Fruit fly (Drosophila melanogaster): ENCODE data around the gene IP3K2.

IP3K2 gene

dm6 chrX:13275139-13275538, 28.3 kb upstream of the IP3K2 start (continued):
- TF ChIP-seq CG18262 (tag; optimal IDR thresholded peaks at IDR 0.05): peak; percentile 69
- peak; percentile 49 for TF ChIP-seq CG4424 (GFP tag; optimal IDR thresholded peaks at IDR 0.05)
- TF ChIP-seq fd96Cb (tag; optimal IDR thresholded peaks at IDR 0.05): peak; percentile 50
- TF ChIP-seq CG15601 (tag; optimal IDR thresholded peaks at IDR 0.05): peak; percentile 29
- no peak for TF ChIP-seq crc (GFP tag; optimal IDR thresholded peaks at IDR 0.05)
- no peak for TF ChIP-seq Awh (GFP tag; IDR thresholded peaks at IDR 0.05)
- peak; percentile 52; the same call in 1 of the 2 replicates for TF ChIP-seq CG31441 (GFP tag; IDR thresholded peaks at IDR 0.05)
- TF ChIP-seq CG34376 (GFP tag; optimal IDR thresholded peaks at IDR 0.05): no peak
- TF ChIP-seq CG17912 (GFP tag; optimal IDR thresholded peaks at IDR 0.05): no peak
- no peak for TF ChIP-seq CG3726 (GFP tag; IDR thresholded peaks at IDR 0.05)
- no peak for TF ChIP-seq CG6791 (GFP tag; IDR thresholded peaks at IDR 0.05; ENCODE audit: partially characterized antibody)
- no peak for TF ChIP-seq NFAT (GFP tag; IDR thresholded peaks at IDR 0.05)
- peak; percentile 19 for TF ChIP-seq CG10267 (tag; optimal IDR thresholded peaks at IDR 0.05)
- peak; percentile 33 for TF ChIP-seq CG3281 (GFP tag; optimal IDR thresholded peaks at IDR 0.05)
- TF ChIP-seq tgo (GFP tag; IDR thresholded peaks at IDR 0.05): peak; percentile 45; the same call in 2 of the 3 replicates
- TF ChIP-seq grau (tag; optimal IDR thresholded peaks at IDR 0.05): peak; percentile 91
- TF ChIP-seq B-H1 (GFP tag; IDR thresholded peaks at IDR 0.05): 0 out of 3 replicates have a peak, but pooled peaks have one; percentile 12
- TF ChIP-seq CG10274 (GFP tag; optimal IDR thresholded peaks at IDR 0.05): no peak
- TF ChIP-seq bcd (GFP tag; optimal IDR thresholded peaks at IDR 0.05): peak; percentile 50
- TF ChIP-seq CG15073 (GFP tag; optimal IDR thresholded peaks at IDR 0.05): no peak
- peak; percentile 56 for TF ChIP-seq nmo (GFP tag; optimal IDR thresholded peaks at IDR 0.05)
- TF ChIP-seq Med (GFP tag): peak; percentile 37
- TF ChIP-seq pum (GFP tag; optimal IDR thresholded peaks at IDR 0.05): no peak
- peak in 1 of 3 experiments; percentile 56 for TF ChIP-seq lola (GFP tag; optimal IDR thresholded peaks at IDR 0.05)
- no peak for TF ChIP-seq chinmo (GFP tag; IDR thresholded peaks at IDR 0.05; ENCODE audit: partially characterized antibody)
- 0 out of 3 replicates have a peak, but pooled peaks have one; percentile 44 for TF ChIP-seq CG11695 (GFP tag; IDR thresholded peaks at IDR 0.05)
- TF ChIP-seq Sox100B (GFP tag; optimal IDR thresholded peaks at IDR 0.05): peak; percentile 69
- peak; percentile 26; the same call in 1 of the 2 replicates for TF ChIP-seq CG10366 (GFP tag; IDR thresholded peaks at IDR 0.05)
- peak; percentile 18 for TF ChIP-seq trem (tag; optimal IDR thresholded peaks at IDR 0.05)
- TF ChIP-seq Blimp-1 (GFP tag; optimal IDR thresholded peaks at IDR 0.05): peak; percentile 57
- TF ChIP-seq pros (GFP tag; optimal IDR thresholded peaks at IDR 0.05): no peak
- TF ChIP-seq CG12299 (tag; optimal IDR thresholded peaks at IDR 0.05): peak; percentile 1
- no peak for TF ChIP-seq chm (GFP tag; IDR thresholded peaks at IDR 0.05)
- no peak for TF ChIP-seq CkIIα-i1 (GFP tag; IDR thresholded peaks at IDR 0.05)
- peak; percentile 52 for TF ChIP-seq CG32532 (GFP tag; IDR thresholded peaks at IDR 0.05)
- TF ChIP-seq CG9215 (GFP tag; IDR thresholded peaks at IDR 0.05): 0 out of 2 replicates have a peak, but pooled peaks have one; percentile 35
- no peak for TF ChIP-seq psq (GFP tag; optimal IDR thresholded peaks at IDR 0.05)
- peak; percentile 49 for TF ChIP-seq az2 (GFP tag; optimal IDR thresholded peaks at IDR 0.05)
- no peak for TF ChIP-seq ato (GFP tag; IDR thresholded peaks at IDR 0.05; ENCODE audit: partially characterized antibody)
- TF ChIP-seq CG10321 (GFP tag; IDR thresholded peaks at IDR 0.05): no peak
- TF ChIP-seq Hmx (GFP tag; optimal IDR thresholded peaks at IDR 0.05): no peak
- peak; percentile 3 for TF ChIP-seq lilli (GFP tag; optimal IDR thresholded peaks at IDR 0.05)
- TF ChIP-seq CG14965 (GFP tag; optimal IDR thresholded peaks at IDR 0.05; ENCODE audit: borderline replicate concordance): no peak
- peak; percentile 36 for TF ChIP-seq CG10209 (GFP tag; optimal IDR thresholded peaks at IDR 0.05)
- peak; percentile 65 for TF ChIP-seq CG13424 (tag; optimal IDR thresholded peaks at IDR 0.05)
- TF ChIP-seq B-H2 (GFP tag; optimal IDR thresholded peaks at IDR 0.05): no peak
- TF ChIP-seq CG11093 (GFP tag; IDR thresholded peaks at IDR 0.05): no peak
- TF ChIP-seq Fer1 (GFP tag; optimal IDR thresholded peaks at IDR 0.05): peak; percentile 23
- peak; percentile 75 for TF ChIP-seq dmrt99B (tag; optimal IDR thresholded peaks at IDR 0.05)
- peak; percentile 38 for TF ChIP-seq tio (GFP tag; optimal IDR thresholded peaks at IDR 0.05)

Measured in whole organism, embryonic.